Fruit fly (Drosophila melanogaster) whole organism, embryonic: ENCODE measurements around the gene CG43218.

ENCODE experiments used
- CG31441 ChIP-seq: fragments of 200-800 bp; sonication (Bioruptor generic); IDR thresholded peaks from 2 replicates; pipeline ENCODE4 v1.3.6; 2022; ENCODE audit warnings: missing biosample characterization, missing genetic modification characterization
- Eip74EF ChIP-seq, 2 experiments: fragments of 200-800 bp in 1 of 2; fragments of >200 bp in 1 of 2; sonication (Bioruptor generic) in 1 of 2; optimal IDR thresholded peaks; 2 replicates each; lab custom pipeline; 2017 to 2019; ENCODE audit warnings: missing biosample characterization in 2 of 2, missing genetic modification characterization in 2 of 2, mild to moderate bottlenecking in 1 of 2, moderate library complexity in 1 of 2
- Nf-YC ChIP-seq: fragments of 200-800 bp; optimal IDR thresholded peaks from 3 replicates; lab custom pipeline; 2019; ENCODE audit warnings: missing biosample characterization, mild to moderate bottlenecking, missing genetic modification characterization, moderate library complexity
- lov ChIP-seq, 2 experiments: fragments of 200-800 bp in 1 of 2; fragments of >200 bp in 1 of 2; sonication (Bioruptor generic) in 1 of 2; IDR thresholded peaks in 1 of 2; optimal IDR thresholded peaks in 1 of 2; 2 replicates in 1 of 2; 3 replicates in 1 of 2; pipeline versions ENCODE4 v1.3.6 to Lab custom; 2017 to 2022; ENCODE audit warnings: missing biosample characterization in 1 of 2, missing genetic modification characterization in 1 of 2
- maf-S ChIP-seq: fragments of 200-800 bp; sonication (Bioruptor generic); optimal IDR thresholded peaks from 2 replicates; lab custom pipeline; 2016; ENCODE audit warnings: missing biosample characterization, missing genetic modification characterization
- peb ChIP-seq: fragments of 200-800 bp; sonication (Bioruptor generic); IDR thresholded peaks from 2 replicates; pipeline ENCODE4 v1.3.6; 2022; ENCODE audit warnings: missing biosample characterization, missing genetic modification characterization
- salm ChIP-seq: fragments of 200-800 bp; sonication (Bioruptor generic); optimal IDR thresholded peaks from 2 replicates; lab custom pipeline; 2018; ENCODE audit warnings: missing biosample characterization, mild to moderate bottlenecking, missing genetic modification characterization
- twi ChIP-seq: fragments of 200-800 bp; optimal IDR thresholded peaks from 2 replicates; lab custom pipeline; 2019; ENCODE audit warnings: missing biosample characterization, mild to moderate bottlenecking, missing genetic modification characterization, moderate library complexity

dm6 chr3L:21304400-21304799, 46.6 kb downstream of the CG43218 start, which contains the start of the genes CG11309 and CG7632:
- TF ChIP-seq Nf-YC (peak; percentile 96), maf-S (GFP tag; lab: Kevin White, UChicago) (peak; percentile 97), peb (GFP tag; lab: Robert Waterston, UW) (peak; percentile 96), salm (tag; lab: Kevin White, UChicago) (peak; percentile 100), CG31441 (GFP tag; lab: Robert Waterston, UW) (peak; percentile 100), lov (optimal IDR thresholded peaks at IDR 0.05; lab: Kevin White, UChicago) (no peak), lov (GFP tag; IDR thresholded peaks at IDR 0.05; lab: Robert Waterston, UW) (peak; percentile 99), Eip74EF (GFP tag; optimal IDR thresholded peaks at IDR 0.05; lab: Kevin White, UChicago) (peak in 1 of 2 experiments; percentile 100), twi (tag; lab: Kevin White, UChicago) (peak; percentile 99)
